Worm (Caenorhabditis elegans): Measurements from ENCODE around the gene srz-16.

DNA sequence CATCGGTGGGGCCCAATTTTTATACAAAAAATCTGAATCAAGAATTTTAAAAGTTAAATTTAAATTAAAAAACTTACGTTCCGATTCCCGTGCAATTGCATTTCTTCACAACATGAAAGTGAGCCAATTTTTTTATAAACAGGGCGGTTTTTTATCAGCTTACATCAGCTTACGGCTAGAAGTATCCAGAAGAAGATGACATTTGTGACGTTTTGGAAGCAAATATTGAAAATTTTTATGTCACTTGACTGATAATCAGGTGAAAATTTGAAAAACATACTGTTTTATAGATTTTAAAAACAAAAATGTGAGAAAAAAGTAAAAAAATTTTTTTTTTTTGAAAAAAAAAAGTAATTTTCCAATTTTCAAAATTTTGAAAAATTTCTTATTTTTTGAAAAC is 51.2 kb downstream of the srz-16 start, which contains the start of gene Y113G7A.22:
- TF ChIP-seq nhr-237 (tag; optimal IDR thresholded peaks at IDR 0.05) (no peak), ham-2 (GFP tag; optimal IDR thresholded peaks at IDR 0.05) (no peak), snpc-4 (tag; optimal IDR thresholded peaks at IDR 0.05) (no peak), mls-2 (tag; optimal IDR thresholded peaks at IDR 0.05) (no peak), pha-4 (tag; optimal IDR thresholded peaks at IDR 0.05) (no peak), ztf-11 (tag; optimal IDR thresholded peaks at IDR 0.05) (no peak)
